Fruit fly (Drosophila melanogaster) whole organism, embryonic: ENCODE measurements around the gene CG5938.

ENCODE experiments used
- Blimp-1 ChIP-seq: fragments of 200-800 bp; sonication (Bioruptor generic); optimal IDR thresholded peaks from 3 replicates; lab custom pipeline; 2018; ENCODE audit warnings: missing biosample characterization, missing genetic modification characterization, mild to moderate bottlenecking, moderate library complexity, missing genetic modification reagents
- CG10267 ChIP-seq: fragments of 200-800 bp; sonication (Bioruptor generic); optimal IDR thresholded peaks from 2 replicates; lab custom pipeline; 2018; ENCODE audit warnings: missing biosample characterization, mild to moderate bottlenecking, missing genetic modification characterization, moderate library complexity
- CG10321 ChIP-seq: fragments of 200-800 bp; sonication (Bioruptor generic); IDR thresholded peaks from 2 replicates; pipeline ENCODE4 v1.3.6; 2022; ENCODE audit warnings: missing biosample characterization, missing genetic modification characterization
- CG10543 ChIP-seq: fragments of 200-800 bp; sonication (Bioruptor generic); optimal IDR thresholded peaks from 3 replicates; lab custom pipeline; 2017; ENCODE audit warnings: missing biosample characterization, mild to moderate bottlenecking, missing genetic modification characterization, moderate library complexity
- CG11093 ChIP-seq: fragments of 200-800 bp; sonication (Bioruptor generic); IDR thresholded peaks from 3 replicates; pipeline ENCODE4 v1.3.6; 2022; ENCODE audit warnings: missing biosample characterization, missing genetic modification characterization
- CG11247 ChIP-seq: fragments of 200-800 bp; sonication (Bioruptor generic); IDR thresholded peaks from 2 replicates; pipeline ENCODE4 v1.3.6; 2022; ENCODE audit warnings: missing biosample characterization, missing genetic modification characterization
- CG11504 ChIP-seq: fragments of 200-800 bp; sonication (Bioruptor generic); optimal IDR thresholded peaks from 3 replicates; lab custom pipeline; 2019; ENCODE audit warnings: missing biosample characterization, mild to moderate bottlenecking, missing genetic modification characterization, moderate library complexity
- CG11723 ChIP-seq: fragments of 200-800 bp; sonication (Bioruptor generic); optimal IDR thresholded peaks from 2 replicates; lab custom pipeline; 2017; ENCODE audit warnings: missing biosample characterization, mild to moderate bottlenecking, missing genetic modification characterization
- CG12391 ChIP-seq: fragments of 200-800 bp; sonication (Bioruptor generic); optimal IDR thresholded peaks from 3 replicates; lab custom pipeline; 2018; ENCODE audit warnings: missing biosample characterization, mild to moderate bottlenecking, missing genetic modification characterization, moderate library complexity
- CG16815 ChIP-seq: fragments of 200-800 bp; sonication (Bioruptor generic); optimal IDR thresholded peaks from 3 replicates; lab custom pipeline; 2017; ENCODE audit warnings: missing biosample characterization, mild to moderate bottlenecking, missing genetic modification characterization
- CG1792 ChIP-seq: fragments of 200-800 bp; sonication (Bioruptor generic); optimal IDR thresholded peaks from 2 replicates; lab custom pipeline; 2016; ENCODE audit warnings: missing biosample characterization, missing genetic modification characterization
- CG2116 ChIP-seq: fragments of 200-800 bp; sonication (Bioruptor generic); optimal IDR thresholded peaks from 3 replicates; lab custom pipeline; 2018; ENCODE audit warnings: missing biosample characterization, mild to moderate bottlenecking, missing genetic modification characterization
- CG31224 ChIP-seq: fragments of 200-800 bp; sonication (Bioruptor generic); IDR thresholded peaks from 2 replicates; pipeline ENCODE4 v1.3.6; 2022; ENCODE audit warnings: missing biosample characterization, missing genetic modification characterization
- CG31365 ChIP-seq: fragments of 200-800 bp; sonication (Bioruptor generic); optimal IDR thresholded peaks from 2 replicates; lab custom pipeline; 2018; ENCODE audit warnings: missing biosample characterization, mild to moderate bottlenecking, missing genetic modification characterization
- CG3838 ChIP-seq: fragments of 200-800 bp; sonication (Bioruptor generic); optimal IDR thresholded peaks from 3 replicates; lab custom pipeline; 2016; ENCODE audit warnings: missing biosample characterization, missing genetic modification characterization
- CG3847 ChIP-seq: fragments of 200-800 bp; sonication (Bioruptor generic); IDR thresholded peaks from 2 replicates; pipeline ENCODE4 v1.3.6; 2022; ENCODE audit warnings: missing biosample characterization, missing genetic modification characterization
- CG4404 ChIP-seq: fragments of 200-800 bp; sonication (Bioruptor generic); IDR thresholded peaks from 2 replicates; pipeline ENCODE4 v1.3.6; 2022; ENCODE audit warnings: missing biosample characterization, missing genetic modification characterization
- CG4617 ChIP-seq: fragments of 200-800 bp; sonication (Bioruptor generic); optimal IDR thresholded peaks from 3 replicates; lab custom pipeline; 2016; ENCODE audit warnings: missing biosample characterization, missing genetic modification characterization, borderline replicate concordance
- CG6272 ChIP-seq: fragments of 200-800 bp; sonication (Bioruptor generic); IDR thresholded peaks from 2 replicates; pipeline ENCODE4 v1.3.6; 2022; ENCODE audit warnings: missing biosample characterization, missing genetic modification characterization
- CG7963 ChIP-seq: fragments of 200-800 bp; sonication (Bioruptor generic); IDR thresholded peaks from 3 replicates; pipeline ENCODE4 v1.3.6; 2022; ENCODE audit warnings: missing biosample characterization, missing genetic modification characterization; ENCODE audit not compliant: partially characterized antibody
- CG8290 ChIP-seq, 3 experiments: fragments of 200-800 bp; sonication (Bioruptor generic); optimal IDR thresholded peaks; 2 replicates each; lab custom pipeline; 2016 to 2019; ENCODE audit warnings: missing biosample characterization in 3 of 3, missing genetic modification characterization in 3 of 3, mild to moderate bottlenecking in 2 of 3, moderate library complexity in 1 of 3
- CG9876 ChIP-seq: fragments of 200-800 bp; sonication (Bioruptor generic); optimal IDR thresholded peaks from 2 replicates; lab custom pipeline; 2016; ENCODE audit warnings: missing biosample characterization, missing genetic modification characterization
- Dfd ChIP-seq, 2 experiments: fragments of >200 bp; optimal IDR thresholded peaks; 2 replicates each; lab custom pipeline; 2017; ENCODE audit warnings: missing biosample characterization in 2 of 2, missing genetic modification characterization in 2 of 2
- Dll ChIP-seq: fragments of 200-800 bp; sonication (Bioruptor generic); IDR thresholded peaks from 4 replicates; pipeline ENCODE4 v1.3.6; 2022; ENCODE audit warnings: missing biosample characterization, missing genetic modification characterization; ENCODE audit not compliant: partially characterized antibody
- Dref ChIP-seq: fragments of 200-800 bp; sonication (Bioruptor generic); IDR thresholded peaks from 2 replicates; pipeline ENCODE4 v1.3.6; 2022; ENCODE audit warnings: missing biosample characterization, missing genetic modification characterization
- Lim3 ChIP-seq: fragments of 200-800 bp; sonication (Bioruptor generic); IDR thresholded peaks from 2 replicates; pipeline ENCODE4 v1.3.6; 2022; ENCODE audit warnings: missing biosample characterization, missing genetic modification characterization
- NC2α ChIP-seq: fragments of 200-800 bp; sonication (Bioruptor generic); optimal IDR thresholded peaks from 2 replicates; lab custom pipeline; 2016; ENCODE audit warnings: missing biosample characterization, missing genetic modification characterization
- Sin3A ChIP-seq: fragments of >200 bp; optimal IDR thresholded peaks from 2 replicates; lab custom pipeline; 2018
- YL-1 ChIP-seq: fragments of 200-800 bp; sonication (Bioruptor generic); optimal IDR thresholded peaks from 3 replicates; lab custom pipeline; 2017; ENCODE audit warnings: missing biosample characterization, mild to moderate bottlenecking, missing genetic modification characterization
- ab ChIP-seq: fragments of 200-800 bp; sonication (Bioruptor generic); optimal IDR thresholded peaks from 2 replicates; lab custom pipeline; 2016; ENCODE audit warnings: missing biosample characterization, missing genetic modification characterization
- ap ChIP-seq: fragments of 200-800 bp; sonication (Bioruptor generic); IDR thresholded peaks from 2 replicates; pipeline ENCODE4 v1.3.6; 2022; ENCODE audit warnings: missing biosample characterization, missing genetic modification characterization
- ara ChIP-seq: fragments of 200-800 bp; sonication (Bioruptor generic); IDR thresholded peaks from 2 replicates; pipeline ENCODE4 v1.3.6; 2022; ENCODE audit warnings: missing biosample characterization, missing genetic modification characterization
- ash1 ChIP-seq: fragments of 200-800 bp; sonication (Bioruptor generic); optimal IDR thresholded peaks from 2 replicates; lab custom pipeline; 2018; ENCODE audit warnings: missing biosample characterization, mild to moderate bottlenecking, missing genetic modification characterization
- bigmax ChIP-seq: fragments of 200-800 bp; sonication (Bioruptor generic); optimal IDR thresholded peaks from 2 replicates; lab custom pipeline; 2018; ENCODE audit warnings: missing biosample characterization, mild to moderate bottlenecking, missing genetic modification characterization
- bowl ChIP-seq: fragments of 200-800 bp; sonication (Bioruptor generic); IDR thresholded peaks from 2 replicates; pipeline ENCODE4 v1.3.6; 2022; ENCODE audit warnings: missing biosample characterization, missing genetic modification characterization
- da ChIP-seq: fragments of 200-800 bp; sonication (Bioruptor generic); optimal IDR thresholded peaks from 2 replicates; lab custom pipeline; 2016; ENCODE audit warnings: missing biosample characterization, missing genetic modification characterization
- gcm2 ChIP-seq: fragments of 200-800 bp; sonication (Bioruptor generic); optimal IDR thresholded peaks from 2 replicates; lab custom pipeline; 2016; ENCODE audit warnings: missing biosample characterization, missing genetic modification characterization
- gfzf ChIP-seq: fragments of 200-800 bp; sonication (Bioruptor generic); optimal IDR thresholded peaks from 2 replicates; lab custom pipeline; 2016; ENCODE audit warnings: missing biosample characterization, mild to moderate bottlenecking, missing genetic modification characterization, moderate library complexity
- gsb-n ChIP-seq: fragments of 200-800 bp; sonication (Bioruptor generic); optimal IDR thresholded peaks from 3 replicates; lab custom pipeline; 2018; ENCODE audit warnings: missing biosample characterization, mild to moderate bottlenecking, missing genetic modification characterization
- insv ChIP-seq, 2 experiments: fragments of 200-800 bp; sonication (Bioruptor generic); optimal IDR thresholded peaks; 3 replicates each; lab custom pipeline; 2016 to 2018; ENCODE audit warnings: missing biosample characterization in 2 of 2, missing genetic modification characterization in 2 of 2
- nau ChIP-seq: fragments of 200-800 bp; sonication (Bioruptor generic); optimal IDR thresholded peaks from 3 replicates; lab custom pipeline; 2017; ENCODE audit warnings: missing biosample characterization, mild to moderate bottlenecking, missing genetic modification characterization, missing genetic modification reagents
- prd ChIP-seq, 3 experiments: fragments of >200 bp in 2 of 3; fragments of 200-800 bp in 1 of 3; sonication (Bioruptor generic) in 1 of 3; optimal IDR thresholded peaks in 2 of 3; IDR thresholded peaks in 1 of 3; 2 replicates in 2 of 3; 3 replicates in 1 of 3; pipeline versions ENCODE4 v1.3.6 to Lab custom; 2017 to 2022; ENCODE audit warnings: missing biosample characterization in 1 of 3, missing genetic modification characterization in 1 of 3
- scrt ChIP-seq: fragments of 200-800 bp; sonication (Bioruptor generic); optimal IDR thresholded peaks from 2 replicates; lab custom pipeline; 2018; ENCODE audit warnings: missing biosample characterization, mild to moderate bottlenecking, missing genetic modification characterization, moderate library complexity
- seq ChIP-seq: fragments of 200-800 bp; sonication (Bioruptor generic); IDR thresholded peaks from 2 replicates; pipeline ENCODE4 v1.3.6; 2022; ENCODE audit warnings: missing biosample characterization, missing genetic modification characterization
- tap ChIP-seq: fragments of 200-800 bp; optimal IDR thresholded peaks from 3 replicates; lab custom pipeline; 2019; ENCODE audit warnings: missing biosample characterization, mild to moderate bottlenecking, missing genetic modification characterization, moderate library complexity
- tx ChIP-seq: fragments of 200-800 bp; sonication (Bioruptor generic); optimal IDR thresholded peaks from 2 replicates; lab custom pipeline; 2016; ENCODE audit warnings: missing biosample characterization, missing genetic modification characterization
- unc-4 ChIP-seq: fragments of 200-800 bp; sonication (Bioruptor generic); IDR thresholded peaks from 2 replicates; pipeline ENCODE4 v1.3.6; 2022; ENCODE audit warnings: missing biosample characterization, missing genetic modification characterization; ENCODE audit not compliant: partially characterized antibody

CG5938 gene

dm6 chr3R:27288202-27289135 lies 13.9 kb downstream of the CG5938 start, which contains the start of the genes bigmax and Hmu (continued):
- peak; percentile 69 for TF ChIP-seq CG3838 (GFP tag; lab: Kevin White, UChicago)
- no peak for TF ChIP-seq prd (optimal IDR thresholded peaks at IDR 0.05; lab: Kevin White, UChicago)
- peak; percentile 84 for TF ChIP-seq prd (GFP tag; IDR thresholded peaks at IDR 0.05; lab: Robert Waterston, UW)
- peak; percentile 88 for TF ChIP-seq Sin3A (lab: Kevin White, UChicago)
- peak; percentile 56 for TF ChIP-seq da
- peak; percentile 72 for TF ChIP-seq scrt (GFP tag; lab: Kevin White, UChicago)
- peak; percentile 80 for TF ChIP-seq CG11504
- TF ChIP-seq Lim3: peak; percentile 21; the same call in 1 of the 2 replicates
- TF ChIP-seq Dref: peak; percentile 67
- peak; percentile 98 for TF ChIP-seq Dll (GFP tag; lab: Robert Waterston, UW)
- TF ChIP-seq CG3847 (GFP tag; lab: Robert Waterston, UW): peak; percentile 89
- peak; percentile 72 for TF ChIP-seq ap
- TF ChIP-seq CG10267 (tag; lab: Kevin White, UChicago): peak; percentile 83
- TF ChIP-seq CG9876 (GFP tag; lab: Kevin White, UChicago): peak; percentile 93
- TF ChIP-seq ab: peak; percentile 13
- TF ChIP-seq gsb-n (tag; lab: Kevin White, UChicago): peak; percentile 62
- TF ChIP-seq unc-4 (GFP tag; lab: Robert Waterston, UW): peak; percentile 98
- peak; percentile 11 for TF ChIP-seq CG31365
- peak; percentile 63 for TF ChIP-seq CG4404 (GFP tag; lab: Robert Waterston, UW)
- TF ChIP-seq ash1 (GFP tag; lab: Kevin White, UChicago): no peak
- TF ChIP-seq CG1792 (GFP tag; lab: Kevin White, UChicago): peak; percentile 88
- peak; percentile 80 for TF ChIP-seq CG6272 (GFP tag; lab: Robert Waterston, UW)
- peak; percentile 62 for TF ChIP-seq nau (GFP tag; lab: Kevin White, UChicago)
- TF ChIP-seq seq (GFP tag; lab: Robert Waterston, UW): peak; percentile 64
- TF ChIP-seq Blimp-1: peak; percentile 73
- peak; percentile 85 for TF ChIP-seq CG4617 (GFP tag; lab: Kevin White, UChicago)
- no peak for TF ChIP-seq CG10321 (GFP tag; lab: Robert Waterston, UW)
- TF ChIP-seq CG12391 (tag; lab: Kevin White, UChicago): peak; percentile 91
- TF ChIP-seq CG2116 (GFP tag; lab: Kevin White, UChicago): peak; percentile 78
- peak; percentile 53 for TF ChIP-seq CG11723
- no peak; the same call in 1 of the 3 replicates for TF ChIP-seq CG7963
- no peak for TF ChIP-seq bigmax
- 0 out of 2 replicates have a peak, but pooled peaks have one; percentile 20 for TF ChIP-seq bowl
- peak; percentile 94 for TF ChIP-seq YL-1 (GFP tag; lab: Kevin White, UChicago)
- peak in 1 of 2 experiments; percentile 38 for TF ChIP-seq insv (GFP tag; optimal IDR thresholded peaks at IDR 0.05; lab: Kevin White, UChicago)
- TF ChIP-seq CG11093 (GFP tag; lab: Robert Waterston, UW): peak; percentile 67; the same call in 1 of the 3 replicates
- peak; percentile 50 for TF ChIP-seq gcm2 (GFP tag; lab: Kevin White, UChicago)
- TF ChIP-seq CG8290 (GFP tag; optimal IDR thresholded peaks at IDR 0.05; lab: Kevin White, UChicago): peak; percentile 77
- peak in 1 of 2 experiments; percentile 93 for TF ChIP-seq CG8290 (tag; optimal IDR thresholded peaks at IDR 0.05; lab: Kevin White, UChicago)
- peak; percentile 68 for TF ChIP-seq CG31224 (GFP tag; lab: Robert Waterston, UW)
- TF ChIP-seq Dfd (GFP tag; optimal IDR thresholded peaks at IDR 0.05; lab: Kevin White, UChicago): no peak
- peak; percentile 96 for TF ChIP-seq gfzf (GFP tag; lab: Kevin White, UChicago)
- TF ChIP-seq ara (GFP tag; lab: Robert Waterston, UW): peak; percentile 74
- peak; percentile 85 for TF ChIP-seq tx
- peak; percentile 80 for TF ChIP-seq CG11247
- peak; percentile 41 for TF ChIP-seq NC2α (GFP tag; lab: Kevin White, UChicago)
- peak; percentile 79 for TF ChIP-seq CG10543 (GFP tag; lab: Kevin White, UChicago)
- peak; percentile 55 for TF ChIP-seq tap (tag; lab: Kevin White, UChicago)
- peak; percentile 47 for TF ChIP-seq CG16815 (GFP tag; lab: Kevin White, UChicago)
